Worm (Caenorhabditis elegans) whole organism, L1 larva: Measurements from ENCODE around the gene sre-54.
A peak's percentile ranks its signal among the peaks of the same experiment; 100 is the strongest.

Experiments used
- ceh-88 ChIP-seq: fragments of 200-800 bp; sonication (Bioruptor generic); IDR thresholded peaks from 2 replicates; pipeline ENCODE4 v1.3.6; 2022; ENCODE audit warnings: missing genetic modification characterization, missing compliant biosample characterization
- dsc-1 ChIP-seq: sonication (generic microtip); optimal IDR thresholded peaks from 2 replicates; lab custom pipeline; 2016; ENCODE audit warnings: mild to moderate bottlenecking, missing genetic modification characterization, missing compliant biosample characterization
- lin-15B ChIP-seq: fragments of 150-350 bp; sonication (generic microtip); optimal IDR thresholded peaks from 3 replicates; lab custom pipeline; 2014; ENCODE audit warnings: missing biosample characterization, missing genetic modification characterization
- nhr-237 ChIP-seq: fragments of 150-350 bp; optimal IDR thresholded peaks from 2 replicates; lab custom pipeline; 2014; ENCODE audit warnings: missing biosample characterization, missing genetic modification characterization
- vab-15 ChIP-seq: sonication (generic microtip); optimal IDR thresholded peaks from 2 replicates; lab custom pipeline; 2017; ENCODE audit warnings: missing genotype, mild to moderate bottlenecking, missing genetic modification characterization, missing compliant biosample characterization
- zag-1 ChIP-seq: fragments of 150-350 bp; optimal IDR thresholded peaks from 2 replicates; lab custom pipeline; 2014; ENCODE audit warnings: missing biosample characterization, missing genetic modification characterization

- TF ChIP-seq ceh-88 (GFP tag; lab: Robert Waterston, UW) (no peak), zag-1 (tag; lab: Kevin White, UChicago) (no peak), nhr-237 (tag; lab: Kevin White, UChicago) (no peak), dsc-1 (peak; percentile 81), vab-15 (no peak), lin-15B (peak; percentile 12)
These were observed 6.4 kb downstream of the sre-54 start for ce11 chrII:12339152-12339551.
